Worm (Caenorhabditis elegans): ENCODE measurements around the gene F52B11.2.

The F52B11.2 gene

ce11 chrIV:14034571-14034954 is 48.8 kb upstream of the F52B11.2 start:
- TF ChIP-seq daf-12 (tag; optimal IDR thresholded peaks at IDR 0.05) (no peak), lin-39 (tag; optimal IDR thresholded peaks at IDR 0.05) (no peak), pqm-1 (tag; optimal IDR thresholded peaks at IDR 0.05) (no peak), mdl-1 (tag; optimal IDR thresholded peaks at IDR 0.05) (no peak), fkh-2 (tag; optimal IDR thresholded peaks at IDR 0.05) (no peak), fos-1 (tag; optimal IDR thresholded peaks at IDR 0.05) (no peak), elt-1 (tag; optimal IDR thresholded peaks at IDR 0.05) (no peak), lsy-12 (tag; optimal IDR thresholded peaks at IDR 0.05) (no peak), unc-39 (tag; optimal IDR thresholded peaks at IDR 0.05) (no peak), fkh-10 (GFP tag; optimal IDR thresholded peaks at IDR 0.05) (no peak)

- TF ChIP-seq fos-1 (tag; optimal IDR thresholded peaks at IDR 0.05) (no peak), fkh-2 (tag; optimal IDR thresholded peaks at IDR 0.05) (no peak), egl-5 (tag; optimal IDR thresholded peaks at IDR 0.05) (no peak), jun-1 (tag; optimal IDR thresholded peaks at IDR 0.05) (no peak), unc-62 (GFP tag; optimal IDR thresholded peaks at IDR 0.05) (no peak), zag-1 (tag; optimal IDR thresholded peaks at IDR 0.05) (no peak), ama-1 (optimal IDR thresholded peaks at IDR 0.05) (no peak), unc-39 (tag; optimal IDR thresholded peaks at IDR 0.05) (no peak), ceh-16 (tag; optimal IDR thresholded peaks at IDR 0.05) (no peak), hmg-11 (tag; optimal IDR thresholded peaks at IDR 0.05) (no peak)
Observed at ce11 chrIV:14043680-14044079, 39.7 kb upstream of the F52B11.2 start, which contains the start of gene Y37A1B.7. Gene Y37A1B.7, minus strand, starts transcription at chrIV:14043780.

- TF ChIP-seq hmg-11 (tag; optimal IDR thresholded peaks at IDR 0.05) (no peak), elt-1 (tag; optimal IDR thresholded peaks at IDR 0.05) (no peak), lin-15B (tag; optimal IDR thresholded peaks at IDR 0.05) (no peak), nhr-76 (tag; optimal IDR thresholded peaks at IDR 0.05) (no peak), aly-2 (tag; optimal IDR thresholded peaks at IDR 0.05) (no peak), nhr-67 (tag; optimal IDR thresholded peaks at IDR 0.05) (no peak), pqm-1 (tag; optimal IDR thresholded peaks at IDR 0.05) (no peak), jun-1 (tag; optimal IDR thresholded peaks at IDR 0.05) (no peak), nhr-43 (tag; optimal IDR thresholded peaks at IDR 0.05; ENCODE audit: poor library complexity, severe bottlenecking) (no peak), nhr-12 (tag; optimal IDR thresholded peaks at IDR 0.05) (no peak), fkh-2 (tag; optimal IDR thresholded peaks at IDR 0.05) (no peak), nhr-11 (tag; optimal IDR thresholded peaks at IDR 0.05) (no peak), ztf-11 (tag; optimal IDR thresholded peaks at IDR 0.05) (no peak), nhr-25 (tag; optimal IDR thresholded peaks at IDR 0.05) (no peak), egl-5 (tag; optimal IDR thresholded peaks at IDR 0.05) (no peak), mdl-1 (tag; optimal IDR thresholded peaks at IDR 0.05) (no peak), nhr-237 (tag; optimal IDR thresholded peaks at IDR 0.05) (no peak), unc-39 (tag; optimal IDR thresholded peaks at IDR 0.05) (no peak), eor-1 (tag; optimal IDR thresholded peaks at IDR 0.05) (no peak), snpc-4 (tag; optimal IDR thresholded peaks at IDR 0.05) (no peak)
Observed at ce11 chrIV:14046777-14047176, 36.6 kb upstream of the F52B11.2 start.

ce11 chrIV:14050442-14050841 is 32.9 kb upstream of the F52B11.2 start:
- TF ChIP-seq zag-1 (tag; optimal IDR thresholded peaks at IDR 0.05) (no peak), elt-2 (tag; optimal IDR thresholded peaks at IDR 0.05) (peak; percentile 81), ceh-82 (tag; optimal IDR thresholded peaks at IDR 0.05) (no peak), ztf-11 (tag; optimal IDR thresholded peaks at IDR 0.05) (no peak), pqm-1 (tag; optimal IDR thresholded peaks at IDR 0.05) (peak; percentile 71), daf-12 (tag; optimal IDR thresholded peaks at IDR 0.05) (no peak), fkh-2 (tag; optimal IDR thresholded peaks at IDR 0.05) (no peak), elt-3 (tag; optimal IDR thresholded peaks at IDR 0.05) (peak in 2 of 3 experiments; percentile 65 to 77), eor-1 (tag; optimal IDR thresholded peaks at IDR 0.05) (no peak), egl-5 (tag; optimal IDR thresholded peaks at IDR 0.05) (no peak), skn-1 (tag; optimal IDR thresholded peaks at IDR 0.05) (peak; percentile 61), nhr-77 (tag; optimal IDR thresholded peaks at IDR 0.05) (no peak), jun-1 (tag; optimal IDR thresholded peaks at IDR 0.05) (peak; percentile 39)

- TF ChIP-seq lin-15B (tag; optimal IDR thresholded peaks at IDR 0.05) (no peak), mml-1 (tag; optimal IDR thresholded peaks at IDR 0.05) (no peak), lsy-12 (tag; optimal IDR thresholded peaks at IDR 0.05) (no peak), elt-1 (tag; optimal IDR thresholded peaks at IDR 0.05) (no peak), nhr-67 (tag; optimal IDR thresholded peaks at IDR 0.05) (no peak), jun-1 (tag; optimal IDR thresholded peaks at IDR 0.05) (no peak)
Observed at ce11 chrIV:14050900-14051299, 32.5 kb upstream of the F52B11.2 start, which contains the start of gene semo-1. Gene semo-1, plus strand, starts transcription at chrIV:14051200.

Measured in whole organism, L3 larva.